Fruit fly (Drosophila melanogaster) whole organism, embryonic: Measurements from ENCODE around the gene CG17267.
A peak's percentile ranks its signal among the peaks of the same experiment; 100 is the strongest.

Experiments
- ATbp ChIP-seq: fragments of 200-800 bp; sonication (Bioruptor generic); optimal IDR thresholded peaks from 2 replicates; lab custom pipeline; 2017; ENCODE audit warnings: missing biosample characterization, mild to moderate bottlenecking, missing genetic modification characterization, missing genetic modification reagents
- Aef1 ChIP-seq: fragments of 200-800 bp; sonication (Bioruptor generic); IDR thresholded peaks from 3 replicates; pipeline ENCODE4 v1.3.6; 2022; ENCODE audit warnings: missing biosample characterization, missing genetic modification characterization
- B-H2 ChIP-seq: fragments of 200-800 bp; sonication (Bioruptor generic); optimal IDR thresholded peaks from 2 replicates; lab custom pipeline; 2018; ENCODE audit warnings: missing biosample characterization, mild to moderate bottlenecking, missing genetic modification characterization
- CG10462 ChIP-seq: fragments of 200-800 bp; sonication (Bioruptor generic); optimal IDR thresholded peaks from 2 replicates; lab custom pipeline; 2016; ENCODE audit warnings: missing biosample characterization, missing genetic modification characterization
- CG10543 ChIP-seq: fragments of 200-800 bp; sonication (Bioruptor generic); optimal IDR thresholded peaks from 3 replicates; lab custom pipeline; 2017; ENCODE audit warnings: missing biosample characterization, mild to moderate bottlenecking, missing genetic modification characterization, moderate library complexity
- CG10565 ChIP-seq: fragments of 200-800 bp; sonication (Bioruptor generic); optimal IDR thresholded peaks from 3 replicates; lab custom pipeline; 2016; ENCODE audit warnings: missing biosample characterization, mild to moderate bottlenecking, missing genetic modification characterization
- CG11560 ChIP-seq: fragments of 200-800 bp; sonication (Bioruptor generic); IDR thresholded peaks from 3 replicates; pipeline ENCODE4 v1.3.6; 2022; ENCODE audit warnings: missing biosample characterization, missing genetic modification characterization
- CG12299 ChIP-seq: fragments of 200-800 bp; sonication (Bioruptor generic); optimal IDR thresholded peaks from 2 replicates; lab custom pipeline; 2018; ENCODE audit warnings: missing biosample characterization, mild to moderate bottlenecking, missing genetic modification characterization
- CG13624 ChIP-seq: fragments of 200-800 bp; sonication (Bioruptor generic); optimal IDR thresholded peaks from 2 replicates; lab custom pipeline; 2016; ENCODE audit warnings: missing biosample characterization, missing genetic modification characterization
- CG13775 ChIP-seq: fragments of 200-800 bp; sonication (Bioruptor generic); optimal IDR thresholded peaks from 3 replicates; lab custom pipeline; 2017; ENCODE audit warnings: missing biosample characterization, mild to moderate bottlenecking, missing genetic modification characterization
- CG13894 ChIP-seq: fragments of 200-800 bp; sonication (Bioruptor generic); optimal IDR thresholded peaks from 3 replicates; lab custom pipeline; 2018; ENCODE audit warnings: missing biosample characterization, mild to moderate bottlenecking, missing genetic modification characterization, moderate library complexity
- CG15269 ChIP-seq: fragments of 200-800 bp; sonication (Bioruptor generic); optimal IDR thresholded peaks from 2 replicates; lab custom pipeline; 2018; ENCODE audit warnings: missing biosample characterization, mild to moderate bottlenecking, missing genetic modification characterization, moderate library complexity
- CG34422 ChIP-seq: fragments of 200-800 bp; sonication (Bioruptor generic); IDR thresholded peaks from 3 replicates; pipeline ENCODE4 v1.3.6; 2022; ENCODE audit warnings: missing biosample characterization, missing genetic modification characterization
- CG6791 ChIP-seq: fragments of 200-800 bp; sonication (Bioruptor generic); IDR thresholded peaks from 3 replicates; pipeline ENCODE4 v1.3.6; 2022; ENCODE audit warnings: missing biosample characterization, missing genetic modification characterization; ENCODE audit not compliant: partially characterized antibody
- CG7745 ChIP-seq: fragments of 200-800 bp; sonication (Bioruptor generic); optimal IDR thresholded peaks from 2 replicates; lab custom pipeline; 2018; ENCODE audit warnings: missing biosample characterization, mild to moderate bottlenecking, missing genetic modification characterization, moderate library complexity
- CG7839 ChIP-seq: fragments of 200-800 bp; sonication (Bioruptor generic); optimal IDR thresholded peaks from 3 replicates; lab custom pipeline; 2018; ENCODE audit warnings: missing biosample characterization, mild to moderate bottlenecking, missing genetic modification characterization, moderate library complexity
- CG7987 ChIP-seq: fragments of 200-800 bp; sonication (Bioruptor generic); optimal IDR thresholded peaks from 2 replicates; lab custom pipeline; 2018; ENCODE audit warnings: missing biosample characterization, mild to moderate bottlenecking, missing genetic modification characterization, moderate library complexity
- CG8089 ChIP-seq: fragments of 200-800 bp; sonication (Bioruptor generic); optimal IDR thresholded peaks from 3 replicates; lab custom pipeline; 2016; ENCODE audit warnings: missing biosample characterization, missing genetic modification characterization
- CG8290 ChIP-seq, 3 experiments: fragments of 200-800 bp; sonication (Bioruptor generic); optimal IDR thresholded peaks; 2 replicates each; lab custom pipeline; 2016 to 2019; ENCODE audit warnings: missing biosample characterization in 3 of 3, missing genetic modification characterization in 3 of 3, mild to moderate bottlenecking in 2 of 3, moderate library complexity in 1 of 3
- CG9797 ChIP-seq: fragments of 200-800 bp; sonication (Bioruptor generic); optimal IDR thresholded peaks from 3 replicates; lab custom pipeline; 2018; ENCODE audit warnings: missing biosample characterization, mild to moderate bottlenecking, missing genetic modification characterization
- Camta ChIP-seq: fragments of 200-800 bp; sonication (Bioruptor generic); optimal IDR thresholded peaks from 2 replicates; lab custom pipeline; 2016; ENCODE audit warnings: missing biosample characterization, missing genetic modification characterization
- D ChIP-seq, 2 experiments: fragments of 200-800 bp in 1 of 2; fragments of >200 bp in 1 of 2; sonication (Bioruptor generic) in 1 of 2; optimal IDR thresholded peaks; 2 replicates in 1 of 2; 3 replicates in 1 of 2; lab custom pipeline; 2017; ENCODE audit warnings: mild to moderate bottlenecking in 1 of 2, missing biosample characterization in 1 of 2, missing genetic modification characterization in 1 of 2, missing genetic modification reagents in 1 of 2
- Drgx ChIP-seq: fragments of 200-800 bp; sonication (Bioruptor generic); IDR thresholded peaks from 2 replicates; pipeline ENCODE4 v1.3.6; 2022; ENCODE audit warnings: missing biosample characterization, missing genetic modification characterization
- Hr3 ChIP-seq: fragments of 200-800 bp; sonication (Bioruptor generic); optimal IDR thresholded peaks from 3 replicates; lab custom pipeline; 2016; ENCODE audit warnings: missing biosample characterization, missing genetic modification characterization
- MESR4 ChIP-seq: fragments of 200-800 bp; sonication (Bioruptor generic); optimal IDR thresholded peaks from 2 replicates; lab custom pipeline; 2018; ENCODE audit warnings: missing biosample characterization, mild to moderate bottlenecking, missing genetic modification characterization, moderate library complexity
- NK7.1 ChIP-seq: fragments of 200-800 bp; sonication (Bioruptor generic); optimal IDR thresholded peaks from 3 replicates; lab custom pipeline; 2016; ENCODE audit warnings: missing biosample characterization, missing genetic modification characterization
- Optix ChIP-seq: fragments of 200-800 bp; sonication (Bioruptor generic); IDR thresholded peaks from 3 replicates; pipeline ENCODE4 v1.3.6; 2022; ENCODE audit warnings: missing biosample characterization, missing genetic modification characterization
- Taf1 ChIP-seq: fragments of 200-800 bp; sonication (Bioruptor generic); IDR thresholded peaks from 2 replicates; pipeline ENCODE4 v1.3.6; 2022; ENCODE audit warnings: missing biosample characterization, missing genetic modification characterization
- Tbp ChIP-seq: fragments of >200 bp; optimal IDR thresholded peaks from 2 replicates; lab custom pipeline; 2018; ENCODE audit warnings: missing biosample characterization, missing genetic modification characterization
- bbx ChIP-seq: fragments of 200-800 bp; sonication (Bioruptor generic); IDR thresholded peaks from 2 replicates; pipeline ENCODE4 v1.3.6; 2022; ENCODE audit warnings: missing biosample characterization, missing genetic modification characterization; ENCODE audit not compliant: partially characterized antibody
- bsh ChIP-seq, 2 experiments: fragments of 200-800 bp; sonication (Bioruptor generic); optimal IDR thresholded peaks; 2 replicates each; lab custom pipeline; 2017 to 2018; ENCODE audit warnings: mild to moderate bottlenecking in 2 of 2, missing biosample characterization in 2 of 2, missing genetic modification characterization in 2 of 2, moderate library complexity in 1 of 2
- cad ChIP-seq: fragments of >200 bp; optimal IDR thresholded peaks from 2 replicates; lab custom pipeline; 2017; ENCODE audit warnings: missing biosample characterization, missing genetic modification characterization
- ci ChIP-seq: fragments of 200-800 bp; sonication (Bioruptor generic); IDR thresholded peaks from 3 replicates; pipeline ENCODE4 v1.3.6; 2022; ENCODE audit warnings: missing biosample characterization, missing genetic modification characterization
- corto ChIP-seq: fragments of 200-800 bp; sonication (Bioruptor generic); optimal IDR thresholded peaks from 2 replicates; lab custom pipeline; 2016; ENCODE audit warnings: missing biosample characterization, mild to moderate bottlenecking, missing genetic modification characterization, moderate library complexity
- cwo ChIP-seq: fragments of 200-800 bp; sonication (Bioruptor generic); optimal IDR thresholded peaks from 3 replicates; lab custom pipeline; 2017; ENCODE audit warnings: missing biosample characterization, missing genetic modification characterization, mild to moderate bottlenecking, moderate library complexity, missing genetic modification reagents
- dan ChIP-seq: fragments of 200-800 bp; sonication (Bioruptor generic); IDR thresholded peaks from 2 replicates; pipeline ENCODE4 v1.3.6; 2022; ENCODE audit warnings: missing biosample characterization, missing genetic modification characterization
- dmrt99B ChIP-seq: fragments of 200-800 bp; sonication (Bioruptor generic); optimal IDR thresholded peaks from 2 replicates; lab custom pipeline; 2018; ENCODE audit warnings: missing biosample characterization, mild to moderate bottlenecking, missing genetic modification characterization, moderate library complexity
- grau ChIP-seq: fragments of 200-800 bp; optimal IDR thresholded peaks from 3 replicates; lab custom pipeline; 2019; ENCODE audit warnings: missing biosample characterization, mild to moderate bottlenecking, missing genetic modification characterization, moderate library complexity
- gsb-n ChIP-seq: fragments of 200-800 bp; sonication (Bioruptor generic); optimal IDR thresholded peaks from 3 replicates; lab custom pipeline; 2018; ENCODE audit warnings: missing biosample characterization, mild to moderate bottlenecking, missing genetic modification characterization
- jing ChIP-seq: fragments of 200-800 bp; sonication (Bioruptor generic); optimal IDR thresholded peaks from 2 replicates; lab custom pipeline; 2018; ENCODE audit warnings: missing biosample characterization, mild to moderate bottlenecking, missing genetic modification characterization
- lbe ChIP-seq: fragments of 200-800 bp; sonication (Bioruptor generic); optimal IDR thresholded peaks from 2 replicates; lab custom pipeline; 2016; ENCODE audit warnings: missing biosample characterization, mild to moderate bottlenecking, missing genetic modification characterization
- luna ChIP-seq: fragments of 200-800 bp; sonication (Bioruptor generic); optimal IDR thresholded peaks from 2 replicates; lab custom pipeline; 2016; ENCODE audit warnings: missing biosample characterization, missing genetic modification characterization
- nom ChIP-seq: fragments of 200-800 bp; sonication (Bioruptor generic); optimal IDR thresholded peaks from 2 replicates; lab custom pipeline; 2017; ENCODE audit warnings: missing biosample characterization, missing genetic modification characterization, mild to moderate bottlenecking, moderate library complexity, missing genetic modification reagents
- sc ChIP-seq, 3 experiments: fragments of >200 bp in 2 of 3; fragments of 200-800 bp in 1 of 3; sonication (Bioruptor generic) in 1 of 3; optimal IDR thresholded peaks; 2 replicates in 2 of 3; 3 replicates in 1 of 3; lab custom pipeline; 2017; ENCODE audit warnings: mild to moderate bottlenecking in 1 of 3, missing biosample characterization in 1 of 3, missing genetic modification characterization in 1 of 3, missing genetic modification reagents in 1 of 3
- schlank ChIP-seq: fragments of 200-800 bp; sonication (Bioruptor generic); optimal IDR thresholded peaks from 2 replicates; lab custom pipeline; 2018; ENCODE audit warnings: missing biosample characterization, mild to moderate bottlenecking, missing genetic modification characterization
- sens ChIP-seq: fragments of 200-800 bp; sonication (Bioruptor generic); peaks from one replicate; lab custom pipeline; 2016; ENCODE audit warnings: missing biosample characterization, missing genetic modification characterization
- tin ChIP-seq: fragments of 200-800 bp; sonication (Bioruptor generic); optimal IDR thresholded peaks from 3 replicates; lab custom pipeline; 2016; ENCODE audit warnings: missing biosample characterization, missing genetic modification characterization

Gene CG17267

dm6 chr3R:20783714-20784435 is 45.0 kb upstream of the CG17267 start:
- TF ChIP-seq lbe (GFP tag; lab: Kevin White, UChicago) (peak; percentile 22), corto (GFP tag; lab: Kevin White, UChicago) (peak; percentile 12), ATbp (GFP tag; lab: Kevin White, UChicago) (no peak), CG11560 (no peak), tin (no peak), CG12299 (no peak), cwo (GFP tag; lab: Kevin White, UChicago) (no peak), Taf1 (GFP tag; lab: Robert Waterston, UW) (no peak), NK7.1 (no peak), cad (GFP tag; lab: Kevin White, UChicago) (no peak), dmrt99B (tag; lab: Kevin White, UChicago) (no peak), gsb-n (tag; lab: Kevin White, UChicago) (no peak), Drgx (GFP tag; lab: Robert Waterston, UW) (peak; percentile 55; the same call in 1 of the 2 replicates), sens (GFP tag; lab: Kevin White, UChicago) (peak; percentile 28), nom (GFP tag; lab: Kevin White, UChicago) (peak; percentile 13), bbx (no peak), CG13775 (GFP tag; lab: Kevin White, UChicago) (no peak), CG34422 (GFP tag; lab: Robert Waterston, UW) (no peak), bsh (GFP tag; optimal IDR thresholded peaks at IDR 0.05; lab: Kevin White, UChicago) (peak in 1 of 2 experiments; percentile 54), CG7987 (no peak), sc (optimal IDR thresholded peaks at IDR 0.05; lab: Kevin White, UChicago) (no peak), sc (GFP tag; optimal IDR thresholded peaks at IDR 0.05; lab: Kevin White, UChicago) (no peak), CG8290 (GFP tag; optimal IDR thresholded peaks at IDR 0.05; lab: Kevin White, UChicago) (no peak), CG8290 (tag; optimal IDR thresholded peaks at IDR 0.05; lab: Kevin White, UChicago) (no peak), B-H2 (GFP tag; lab: Kevin White, UChicago) (no peak)
- TF ChIP-seq, all 482 proteins: peak for 6

dm6 chr3R:20782655-20783105 is 43.8 kb upstream of the CG17267 start:
- TF ChIP-seq CG15269 (tag; lab: Kevin White, UChicago) (no peak), D (optimal IDR thresholded peaks at IDR 0.05; lab: Kevin White, UChicago) (no peak), D (GFP tag; optimal IDR thresholded peaks at IDR 0.05; lab: Kevin White, UChicago) (no peak), CG6791 (GFP tag; lab: Robert Waterston, UW) (0 out of 3 replicates have a peak, but pooled peaks have one; percentile 7), schlank (no peak), CG34422 (GFP tag; lab: Robert Waterston, UW) (no peak), jing (no peak), CG10543 (no peak), sc (optimal IDR thresholded peaks at IDR 0.05; lab: Kevin White, UChicago) (no peak), sc (GFP tag; optimal IDR thresholded peaks at IDR 0.05; lab: Kevin White, UChicago) (no peak), CG7745 (tag; lab: Kevin White, UChicago) (no peak), CG10565 (no peak), ci (no peak), dan (no peak), Hr3 (GFP tag; lab: Kevin White, UChicago) (no peak), CG9797 (GFP tag; lab: Kevin White, UChicago) (no peak), CG8089 (no peak), CG13894 (tag; lab: Kevin White, UChicago) (no peak), CG13624 (GFP tag; lab: Kevin White, UChicago) (no peak), Camta (GFP tag; lab: Kevin White, UChicago) (no peak), Aef1 (GFP tag; lab: Robert Waterston, UW) (no peak), MESR4 (no peak), grau (tag; lab: Kevin White, UChicago) (no peak), Tbp (no peak), Drgx (GFP tag; lab: Robert Waterston, UW) (peak; percentile 82), CG7839 (tag; lab: Kevin White, UChicago) (no peak), CG10462 (GFP tag; lab: Kevin White, UChicago) (no peak), Optix (GFP tag; lab: Robert Waterston, UW) (no peak), luna (GFP tag; lab: Kevin White, UChicago) (no peak)
